Worm (Caenorhabditis elegans): Measurements from ENCODE around the gene K11D9.3.

Gene K11D9.3

DNA sequence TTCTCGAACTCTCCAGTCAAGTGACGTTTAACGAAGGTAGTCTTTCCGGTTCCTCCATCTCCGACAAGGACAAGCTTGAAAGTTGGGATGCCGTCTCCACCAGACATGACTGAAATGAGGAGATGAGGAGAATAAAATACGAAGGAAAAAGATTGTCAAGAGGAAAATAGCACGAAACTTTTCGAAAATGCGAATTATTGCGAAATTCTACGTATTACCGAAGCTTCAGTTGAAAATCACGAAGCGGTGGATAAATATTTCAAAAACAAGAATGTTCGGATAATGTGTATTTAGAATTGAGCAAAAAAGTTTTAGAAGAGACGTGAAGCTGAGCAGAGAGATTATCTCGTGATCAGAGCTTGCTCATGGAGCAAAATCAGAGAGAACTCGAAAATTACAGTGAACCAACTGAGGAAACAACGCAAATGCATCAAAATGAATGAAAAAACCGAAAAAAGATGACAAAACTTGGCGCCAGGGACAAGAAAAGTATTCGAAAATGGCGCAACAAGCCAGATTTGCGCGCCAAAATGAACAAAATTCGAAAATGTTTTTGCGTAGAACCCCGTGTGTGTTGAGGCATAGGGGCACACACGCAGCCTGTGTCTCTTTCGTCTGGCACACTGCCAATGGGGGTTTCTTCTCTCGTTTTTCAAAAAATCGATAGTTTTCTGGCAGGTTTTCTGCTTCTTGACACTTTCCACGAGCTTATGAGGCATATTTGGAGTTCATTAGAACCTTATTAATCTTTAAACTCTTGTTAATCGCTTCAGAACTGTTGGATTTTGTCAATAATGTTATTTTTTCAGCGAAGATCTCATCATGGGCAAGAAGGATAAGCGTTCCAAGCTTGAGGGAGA, 54.2 kb downstream of the K11D9.3 start, which contains the start of the genes ran-1 and dkc-1:
Gene ran-1, minus strand, starts transcription at position 109 of the 860 bp plus-strand sequence.
Gene dkc-1, plus strand, starts transcription at position 810 of the 860 bp plus-strand sequence.
- TF ChIP-seq flt-1 (GFP tag; IDR thresholded peaks at IDR 0.05) (no peak), klf-2 (GFP tag; conservative IDR thresholded peaks at IDR 0.05) (no peak), ztf-23 (GFP tag; IDR thresholded peaks at IDR 0.05) (peak; percentile 100), cog-1 (tag; optimal IDR thresholded peaks at IDR 0.05) (peak; percentile 50), T22C8.4 (GFP tag; IDR thresholded peaks at IDR 0.05) (peak; percentile 72), tab-1 (GFP tag; IDR thresholded peaks at IDR 0.05) (no peak), ztf-29 (GFP tag; IDR thresholded peaks at IDR 0.05) (no peak), ref-1 (GFP tag; conservative IDR thresholded peaks at IDR 0.05) (no peak), med-1 (GFP tag; optimal IDR thresholded peaks at IDR 0.05; ENCODE audit: insufficient read depth) (no peak)
